Worm (Caenorhabditis elegans) whole organism, young adult: ENCODE measurements around the gene set-21.

Experiments
- B0035.1 ChIP-seq: sonication (generic microtip); optimal IDR thresholded peaks from 2 replicates; lab custom pipeline; 2016; ENCODE audit warnings: missing genetic modification characterization, mild to moderate bottlenecking, missing compliant biosample characterization, missing genotype, missing genetic modification reagents
- B0261.1 ChIP-seq: sonication (generic microtip); optimal IDR thresholded peaks from 2 replicates; lab custom pipeline; 2016; ENCODE audit warnings: mild to moderate bottlenecking, missing genetic modification characterization, moderate library complexity, missing compliant biosample characterization
- B0336.3 ChIP-seq: fragments of 200-800 bp; sonication (Bioruptor generic); IDR thresholded peaks from 2 replicates; pipeline ENCODE4 v1.3.6; 2022; ENCODE audit warnings: missing genetic modification characterization, missing compliant biosample characterization
- F10E7.11 ChIP-seq: sonication (generic microtip); optimal IDR thresholded peaks from 2 replicates; lab custom pipeline; 2017; ENCODE audit warnings: mild to moderate bottlenecking, missing genetic modification characterization, moderate library complexity, missing compliant biosample characterization
- F33H1.4 ChIP-seq: fragments of 200-800 bp; sonication (Bioruptor generic); IDR thresholded peaks from 2 replicates; pipeline ENCODE4 v1.3.6; 2022; ENCODE audit warnings: missing genetic modification reagents, missing genetic modification characterization, missing compliant biosample characterization
- F37B4.10 ChIP-seq: fragments of 200-800 bp; sonication (Bioruptor generic); IDR thresholded peaks from 2 replicates; pipeline ENCODE4 v1.3.6; 2022; ENCODE audit warnings: missing genetic modification characterization, missing compliant biosample characterization
- F55B11.4 ChIP-seq: sonication (generic microtip); optimal IDR thresholded peaks from 2 replicates; lab custom pipeline; 2016; ENCODE audit warnings: missing compliant biosample characterization, missing genetic modification characterization, borderline replicate concordance; ENCODE audit not compliant: insufficient read depth
- Y56A3A.18 ChIP-seq: fragments of 200-800 bp; sonication (Bioruptor generic); IDR thresholded peaks from 2 replicates; pipeline ENCODE4 v1.3.6; 2022; ENCODE audit warnings: missing genetic modification reagents, missing genetic modification characterization, missing compliant biosample characterization
- ZK185.1 ChIP-seq: sonication (generic microtip); optimal IDR thresholded peaks from 2 replicates; lab custom pipeline; 2016; ENCODE audit warnings: mild to moderate bottlenecking, missing genetic modification characterization, missing compliant biosample characterization; ENCODE audit not compliant: poor library complexity, severe bottlenecking
- aptf-2 ChIP-seq: fragments of 200-800 bp; sonication (Bioruptor generic); conservative IDR thresholded peaks from 2 replicates; pipeline ENCODE4 v1.3.6; 2022; ENCODE audit warnings: missing genetic modification reagents, missing genetic modification characterization, missing compliant biosample characterization
- attf-6 ChIP-seq: fragments of 200-800 bp; sonication (Bioruptor generic); IDR thresholded peaks from 2 replicates; pipeline ENCODE4 v1.3.6; 2022; ENCODE audit warnings: missing genetic modification reagents, missing genetic modification characterization, missing compliant biosample characterization
- bed-1 ChIP-seq: fragments of 200-800 bp; sonication (Bioruptor generic); IDR thresholded peaks from 2 replicates; pipeline ENCODE4 v1.3.6; 2022; ENCODE audit warnings: missing genetic modification reagents, missing genetic modification characterization, missing compliant biosample characterization
- cebp-2 ChIP-seq: fragments of 200-800 bp; sonication (Bioruptor generic); IDR thresholded peaks from 2 replicates; pipeline ENCODE4 v1.3.6; 2022; ENCODE audit warnings: missing genetic modification characterization, missing compliant biosample characterization
- ceh-40 ChIP-seq: fragments of 200-800 bp; sonication (Bioruptor generic); IDR thresholded peaks from 2 replicates; pipeline ENCODE4 v1.3.6; 2022; ENCODE audit warnings: missing genetic modification characterization, missing compliant biosample characterization
- ceh-58 ChIP-seq: fragments of 200-800 bp; sonication (Bioruptor generic); IDR thresholded peaks from 2 replicates; pipeline ENCODE4 v1.3.6; 2022; ENCODE audit warnings: missing genetic modification characterization, missing compliant biosample characterization
- chd-7 ChIP-seq: sonication (generic microtip); optimal IDR thresholded peaks from 2 replicates; lab custom pipeline; 2016; ENCODE audit warnings: mild to moderate bottlenecking, missing genetic modification characterization, moderate library complexity, missing compliant biosample characterization
- die-1 ChIP-seq: sonication (generic microtip); optimal IDR thresholded peaks from 2 replicates; lab custom pipeline; 2016; ENCODE audit warnings: missing genotype, mild to moderate bottlenecking, missing genetic modification characterization, missing compliant biosample characterization
- dpl-1 ChIP-seq: fragments of 150-350 bp; optimal IDR thresholded peaks from 2 replicates; lab custom pipeline; 2014; ENCODE audit warnings: missing biosample characterization, missing genetic modification reagents, missing genetic modification characterization
- egrh-3 ChIP-seq: fragments of 200-800 bp; sonication (Bioruptor generic); IDR thresholded peaks from 2 replicates; pipeline ENCODE4 v1.3.6; 2022; ENCODE audit warnings: missing genetic modification reagents, missing genetic modification characterization, missing compliant biosample characterization
- ekl-4 ChIP-seq: fragments of 200-800 bp; sonication (Bioruptor generic); IDR thresholded peaks from 2 replicates; pipeline ENCODE4 v1.3.6; 2022; ENCODE audit warnings: missing genetic modification reagents, missing genetic modification characterization, missing compliant biosample characterization
- lin-26 ChIP-seq: fragments of 200-800 bp; sonication (Bioruptor generic); IDR thresholded peaks from 2 replicates; pipeline ENCODE4 v1.3.6; 2022; ENCODE audit warnings: missing genetic modification reagents, missing genetic modification characterization, missing compliant biosample characterization
- lir-1 ChIP-seq: fragments of 200-800 bp; sonication (Bioruptor generic); conservative IDR thresholded peaks from 2 replicates; pipeline ENCODE4 v1.3.6; 2022; ENCODE audit warnings: missing genetic modification reagents, missing genetic modification characterization, missing compliant biosample characterization
- madf-10 ChIP-seq: sonication (generic microtip); optimal IDR thresholded peaks from 2 replicates; lab custom pipeline; 2016; ENCODE audit warnings: mild to moderate bottlenecking, missing genetic modification characterization, missing compliant biosample characterization
- mel-28 ChIP-seq: sonication (generic microtip); optimal IDR thresholded peaks from 2 replicates; lab custom pipeline; 2016; ENCODE audit warnings: borderline replicate concordance, mild to moderate bottlenecking, missing genetic modification characterization, missing compliant biosample characterization
- nfyb-1 ChIP-seq: fragments of 200-800 bp; sonication (Bioruptor generic); IDR thresholded peaks from 2 replicates; pipeline ENCODE4 v1.3.6; 2022; ENCODE audit warnings: missing genetic modification reagents, missing genetic modification characterization, missing compliant biosample characterization
- nhr-80 ChIP-seq: sonication (generic microtip); optimal IDR thresholded peaks from 2 replicates; lab custom pipeline; 2016; ENCODE audit warnings: missing genetic modification characterization, missing compliant biosample characterization
- nhr-90 ChIP-seq: sonication (generic microtip); optimal IDR thresholded peaks from 2 replicates; lab custom pipeline; 2016; ENCODE audit warnings: missing genotype, mild to moderate bottlenecking, missing genetic modification characterization, missing compliant biosample characterization
- pha-4 ChIP-seq: fragments of 150-350 bp; sonication (generic microtip); optimal IDR thresholded peaks from 2 replicates; lab custom pipeline; 2014; ENCODE audit warnings: missing biosample characterization, missing genetic modification reagents, missing genetic modification characterization
- repo-1 ChIP-seq: sonication (generic microtip); optimal IDR thresholded peaks from 2 replicates; lab custom pipeline; 2017; ENCODE audit warnings: mild to moderate bottlenecking, missing genetic modification characterization, missing compliant biosample characterization
- rpc-1 ChIP-seq, 2 experiments: fragments of 150-350 bp in 1 of 2; sonication (generic microtip) in 1 of 2; optimal IDR thresholded peaks; 2 replicates each; lab custom pipeline; 2014 to 2018; ENCODE audit warnings: missing biosample characterization in 1 of 2, missing genetic modification characterization in 1 of 2, missing genetic modification reagents in 1 of 2, missing genotype in 1 of 2
- sdz-38 ChIP-seq: sonication (generic microtip); optimal IDR thresholded peaks from 2 replicates; lab custom pipeline; 2016; ENCODE audit warnings: missing genotype, missing genetic modification characterization, missing compliant biosample characterization
- snpc-3.4 ChIP-seq: sonication (generic microtip); optimal IDR thresholded peaks from 2 replicates; lab custom pipeline; 2017; ENCODE audit warnings: missing genetic modification characterization, mild to moderate bottlenecking, missing compliant biosample characterization, antibody characterized with exemption, moderate library complexity, missing genotype, missing genetic modification reagents
- snpc-4 ChIP-seq, 5 experiments: fragments of 150-350 bp in 1 of 5; sonication (generic microtip) in 4 of 5; optimal IDR thresholded peaks; 2 replicates each; lab custom pipeline; 2014 to 2018; ENCODE audit warnings: missing genetic modification characterization in 5 of 5, missing biosample characterization in 3 of 5, antibody characterized with exemption in 2 of 5, mild to moderate bottlenecking in 2 of 5, missing compliant biosample characterization in 2 of 5, missing genotype in 2 of 5, moderate library complexity in 2 of 5, missing genetic modification reagents in 1 of 5
- sptf-2 ChIP-seq: fragments of 200-800 bp; sonication (Bioruptor generic); optimal IDR thresholded peaks from 2 replicates; lab custom pipeline; 2018; ENCODE audit warnings: mild to moderate bottlenecking, missing genetic modification characterization, missing compliant biosample characterization
- tlf-1 ChIP-seq: fragments of 200-800 bp; sonication (Bioruptor generic); optimal IDR thresholded peaks from 2 replicates; lab custom pipeline; 2018; ENCODE audit warnings: mild to moderate bottlenecking, missing genetic modification characterization, missing compliant biosample characterization
- ztf-18 ChIP-seq: sonication (generic microtip); optimal IDR thresholded peaks from 2 replicates; lab custom pipeline; 2016; ENCODE audit warnings: missing genotype, mild to moderate bottlenecking, missing genetic modification characterization, missing compliant biosample characterization

The set-21 gene

ce11 chrIV:4423885-4424284 lies 33.2 kb downstream of the set-21 start:
- peak; percentile 48; the same call in 1 of the 2 replicates for TF ChIP-seq nfyb-1
- TF ChIP-seq tlf-1 (GFP tag; lab: Kevin White, UChicago): no peak
- TF ChIP-seq snpc-3.4 (tag; lab: Kevin White, UChicago): no peak
- no peak for TF ChIP-seq lin-26 (GFP tag; lab: Robert Waterston, UW)
- no peak for TF ChIP-seq nhr-80 (tag; lab: Kevin White, UChicago)
- no peak for TF ChIP-seq die-1 (tag; lab: Kevin White, UChicago)

DNA sequence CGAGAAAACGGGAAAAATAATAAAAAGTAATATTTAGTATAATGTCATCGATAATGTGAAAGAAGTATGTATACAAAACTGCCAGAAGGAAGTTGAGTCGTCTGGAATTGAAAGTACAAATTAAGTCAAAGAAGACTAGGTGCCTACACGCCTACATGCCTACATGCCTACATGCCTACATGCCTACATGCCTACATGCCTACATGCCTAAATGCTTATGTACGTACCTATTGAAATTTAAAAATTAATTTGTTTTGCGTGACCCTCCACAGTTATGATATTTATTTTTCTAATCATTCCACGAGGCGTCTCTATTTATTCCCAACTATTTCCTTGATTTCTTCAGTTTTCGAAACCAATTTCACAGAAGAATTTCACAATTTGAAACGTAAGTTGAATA lies 39.3 kb downstream of the set-21 start, which contains the start of the genes str-185 and R08C7.5:
Gene str-185, minus strand, starts transcription at position 101 of the 400 bp plus-strand sequence.
Gene R08C7.5, plus strand, starts transcription at position 329 of the 400 bp plus-strand sequence.
- TF ChIP-seq ZK185.1: no peak
- no peak for TF ChIP-seq B0261.1
- no peak for TF ChIP-seq egrh-3 (GFP tag; lab: Robert Waterston, UW)
- no peak for TF ChIP-seq mel-28 (tag; lab: Kevin White, UChicago)
- TF ChIP-seq nhr-90 (tag; lab: Kevin White, UChicago): no peak
- no peak for TF ChIP-seq snpc-4 (GFP tag; optimal IDR thresholded peaks at IDR 0.05; lab: Kevin White, UChicago)
- no peak for TF ChIP-seq snpc-4 (tag; optimal IDR thresholded peaks at IDR 0.05; lab: Kevin White, UChicago)
- no peak for TF ChIP-seq pha-4 (tag; lab: Kevin White, UChicago)
- TF ChIP-seq ekl-4: no peak
- TF ChIP-seq B0336.3 (GFP tag; lab: Robert Waterston, UW): no peak
- no peak for TF ChIP-seq cebp-2 (GFP tag; lab: Robert Waterston, UW)
- no peak for TF ChIP-seq B0035.1 (tag; lab: Kevin White, UChicago)
- TF ChIP-seq sptf-2: no peak
- TF ChIP-seq F37B4.10 (GFP tag; lab: Robert Waterston, UW): no peak
- no peak for TF ChIP-seq F33H1.4
- no peak for TF ChIP-seq Y56A3A.18 (GFP tag; lab: Robert Waterston, UW)

- TF ChIP-seq snpc-3.4 (tag; lab: Kevin White, UChicago) (no peak), ceh-58 (no peak), chd-7 (tag; lab: Kevin White, UChicago) (no peak), repo-1 (tag; lab: Kevin White, UChicago) (no peak), die-1 (tag; lab: Kevin White, UChicago) (no peak), dpl-1 (GFP tag; lab: Kevin White, UChicago) (no peak), F55B11.4 (tag; lab: Kevin White, UChicago) (no peak), nhr-80 (tag; lab: Kevin White, UChicago) (no peak), sdz-38 (tag; lab: Kevin White, UChicago) (no peak), rpc-1 (optimal IDR thresholded peaks at IDR 0.05; lab: Kevin White, UChicago) (no peak), rpc-1 (tag; optimal IDR thresholded peaks at IDR 0.05; lab: Kevin White, UChicago) (no peak), ZK185.1 (no peak), attf-6 (no peak), ztf-18 (tag; lab: Kevin White, UChicago) (no peak), lir-1 (GFP tag; lab: Robert Waterston, UW) (no peak)
- TF ChIP-seq, all 124 proteins: peak for 0
Measured at ce11 chrIV:4434441-4435084, 43.9 kb downstream of the set-21 start, which contains the start of the genes R08C7.8 and R08C7.4. Gene R08C7.8 (minus strand): TSS chrIV:4434541. Gene R08C7.4 (plus strand): TSS chrIV:4435034.

- TF ChIP-seq aptf-2 (GFP tag; lab: Robert Waterston, UW) (no peak), egrh-3 (GFP tag; lab: Robert Waterston, UW) (no peak), ceh-40 (no peak), F10E7.11 (tag; lab: Kevin White, UChicago) (no peak), bed-1 (no peak), madf-10 (tag; lab: Kevin White, UChicago) (no peak)
- TF ChIP-seq, all 124 proteins: peak for 0
Measured at ce11 chrIV:4437825-4438224, 47.2 kb downstream of the set-21 start.
